Worm (Caenorhabditis elegans): Measurements from ENCODE around the gene F56B3.11.

DNA sequence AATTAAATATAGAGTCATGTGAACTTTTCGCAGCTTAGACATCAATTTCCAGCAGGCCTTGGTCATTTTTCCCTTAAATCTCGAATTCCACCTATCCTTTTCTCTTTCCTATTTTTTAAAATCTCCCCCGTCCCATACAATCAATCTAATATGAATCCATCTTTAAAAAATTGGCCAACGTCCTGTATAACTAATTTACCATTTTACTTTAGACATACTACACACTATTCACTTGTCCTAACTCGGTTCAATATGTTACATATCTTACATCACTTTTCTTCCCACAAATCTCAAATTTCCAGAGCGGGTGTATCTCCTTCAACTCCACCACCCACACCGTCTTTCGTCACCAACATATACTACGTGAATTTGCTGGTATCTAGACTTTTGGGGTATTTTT lies 48.8 kb upstream of the F56B3.11 start, which contains the start of gene lgc-33:
- TF ChIP-seq tbx-9 (tag; optimal IDR thresholded peaks at IDR 0.05; ENCODE audit: borderline replicate concordance) (no peak), unc-130 (GFP tag; optimal IDR thresholded peaks at IDR 0.05) (no peak), unc-62 (GFP tag; optimal IDR thresholded peaks at IDR 0.05) (no peak), lin-35 (GFP tag; optimal IDR thresholded peaks at IDR 0.05) (no peak), F57A8.1 (GFP tag; optimal IDR thresholded peaks at IDR 0.05) (no peak), ztf-28 (GFP tag; IDR thresholded peaks at IDR 0.05) (no peak), ekl-4 (GFP tag; IDR thresholded peaks at IDR 0.05) (no peak)
